Worm (Caenorhabditis elegans) whole organism, L2 larva: ENCODE data around the gene R13H4.6.

ENCODE experiments used
- C34F6.9 ChIP-seq: fragments of 150-350 bp; optimal IDR thresholded peaks from 2 replicates; lab custom pipeline; 2014; ENCODE audit warnings: missing biosample characterization, missing genetic modification characterization
- F13H6.1 ChIP-seq: sonication (generic microtip); optimal IDR thresholded peaks from 2 replicates; lab custom pipeline; 2016; ENCODE audit warnings: missing genetic modification characterization, missing compliant biosample characterization
- R02D3.7 ChIP-seq: fragments of 150-350 bp; optimal IDR thresholded peaks from 2 replicates; lab custom pipeline; 2014; ENCODE audit warnings: missing biosample characterization, missing genetic modification characterization
- Y55F3AM.14 ChIP-seq: fragments of 200-800 bp; sonication (Bioruptor generic); optimal IDR thresholded peaks from 2 replicates; lab custom pipeline; 2018; ENCODE audit warnings: mild to moderate bottlenecking, missing genetic modification characterization, missing compliant biosample characterization
- ZK546.5 ChIP-seq: sonication (generic microtip); optimal IDR thresholded peaks from 2 replicates; lab custom pipeline; 2017; ENCODE audit warnings: missing biosample characterization, missing genetic modification characterization
- alr-1 ChIP-seq: fragments of 150-350 bp; optimal IDR thresholded peaks from 2 replicates; lab custom pipeline; 2014; ENCODE audit warnings: missing biosample characterization, missing genetic modification characterization
- aly-2 ChIP-seq: fragments of 150-350 bp; optimal IDR thresholded peaks from 2 replicates; lab custom pipeline; 2014; ENCODE audit warnings: missing biosample characterization, missing genetic modification characterization
- ama-1 ChIP-seq: fragments of 150-350 bp; optimal IDR thresholded peaks from 2 replicates; lab custom pipeline; 2018; ENCODE audit warnings: inconsistent platforms
- blmp-1 ChIP-seq: sonication (generic microtip); optimal IDR thresholded peaks from 2 replicates; lab custom pipeline; 2017; ENCODE audit warnings: missing genetic modification characterization, mild to moderate bottlenecking, missing compliant biosample characterization, antibody characterized with exemption, moderate library complexity; ENCODE audit not compliant: insufficient read depth
- ceh-16 ChIP-seq: fragments of 150-350 bp; optimal IDR thresholded peaks from 2 replicates; lab custom pipeline; 2014; ENCODE audit warnings: missing biosample characterization, missing genetic modification characterization
- ceh-82 ChIP-seq: fragments of 150-350 bp; optimal IDR thresholded peaks from 2 replicates; lab custom pipeline; 2014; ENCODE audit warnings: missing biosample characterization, missing genetic modification characterization
- crh-2 ChIP-seq: sonication (generic microtip); optimal IDR thresholded peaks from 2 replicates; lab custom pipeline; 2017; ENCODE audit warnings: missing biosample characterization, missing genetic modification characterization
- dmd-4 ChIP-seq: sonication (generic microtip); optimal IDR thresholded peaks from 2 replicates; lab custom pipeline; 2017; ENCODE audit warnings: missing biosample characterization, missing genetic modification characterization
- egl-27 ChIP-seq: sonication (generic microtip); optimal IDR thresholded peaks from 3 replicates; lab custom pipeline; 2017; ENCODE audit warnings: missing biosample characterization, missing genetic modification reagents, missing genetic modification characterization
- elt-1 ChIP-seq: fragments of 150-350 bp; optimal IDR thresholded peaks from 2 replicates; lab custom pipeline; 2014; ENCODE audit warnings: missing biosample characterization, missing genetic modification characterization
- elt-3 ChIP-seq: sonication (generic microtip); optimal IDR thresholded peaks from 2 replicates; lab custom pipeline; 2017; ENCODE audit warnings: missing biosample characterization, missing genetic modification characterization
- fos-1 ChIP-seq: fragments of 150-350 bp; optimal IDR thresholded peaks from 2 replicates; lab custom pipeline; 2014; ENCODE audit warnings: missing biosample characterization, missing genetic modification characterization
- gmeb-1 ChIP-seq: fragments of 150-350 bp; optimal IDR thresholded peaks from 2 replicates; lab custom pipeline; 2014; ENCODE audit warnings: missing biosample characterization, missing genetic modification characterization
- lin-11 ChIP-seq: fragments of 150-350 bp; sonication (generic microtip); optimal IDR thresholded peaks from 2 replicates; lab custom pipeline; 2014; ENCODE audit warnings: missing biosample characterization, missing genetic modification characterization, inconsistent platforms, mixed read lengths
- lin-13 ChIP-seq: fragments of 150-350 bp; optimal IDR thresholded peaks from 2 replicates; lab custom pipeline; 2014; ENCODE audit warnings: missing biosample characterization, missing genetic modification reagents, missing genetic modification characterization
- lin-39 ChIP-seq: fragments of 150-350 bp; optimal IDR thresholded peaks from 2 replicates; lab custom pipeline; 2014; ENCODE audit warnings: missing biosample characterization, missing genetic modification reagents, missing genetic modification characterization
- lsy-2 ChIP-seq, 2 experiments: fragments of 150-350 bp in 1 of 2; sonication (generic microtip) in 1 of 2; optimal IDR thresholded peaks; 2 replicates each; lab custom pipeline; 2014 to 2017; ENCODE audit warnings: missing biosample characterization in 2 of 2, missing genetic modification characterization in 2 of 2
- mab-5 ChIP-seq: fragments of 150-350 bp; optimal IDR thresholded peaks from 2 replicates; lab custom pipeline; 2014; ENCODE audit warnings: missing biosample characterization, missing genetic modification characterization
- mbf-1 ChIP-seq: sonication (generic microtip); optimal IDR thresholded peaks from 2 replicates; lab custom pipeline; 2017; ENCODE audit warnings: missing biosample characterization, missing genetic modification characterization
- mdl-1 ChIP-seq, 2 experiments: fragments of 150-350 bp in 1 of 2; sonication (generic microtip) in 1 of 2; optimal IDR thresholded peaks; 2 replicates each; lab custom pipeline; 2017; ENCODE audit warnings: missing biosample characterization in 2 of 2, missing genetic modification characterization in 2 of 2
- nhr-10 ChIP-seq: sonication (generic microtip); optimal IDR thresholded peaks from 2 replicates; lab custom pipeline; 2017; ENCODE audit warnings: missing biosample characterization, missing genetic modification characterization
- nhr-11 ChIP-seq: fragments of 150-350 bp; optimal IDR thresholded peaks from 2 replicates; lab custom pipeline; 2014; ENCODE audit warnings: missing biosample characterization, missing genetic modification characterization
- nhr-12 ChIP-seq: fragments of 150-350 bp; optimal IDR thresholded peaks from 2 replicates; lab custom pipeline; 2014; ENCODE audit warnings: missing biosample characterization, missing genetic modification characterization
- nhr-129 ChIP-seq: fragments of 150-350 bp; optimal IDR thresholded peaks from 2 replicates; lab custom pipeline; 2014; ENCODE audit warnings: missing biosample characterization, missing genetic modification characterization
- nhr-21 ChIP-seq: fragments of 150-350 bp; optimal IDR thresholded peaks from 2 replicates; lab custom pipeline; 2014; ENCODE audit warnings: missing biosample characterization, missing genetic modification characterization
- nhr-23 ChIP-seq: fragments of 150-350 bp; optimal IDR thresholded peaks from 2 replicates; lab custom pipeline; 2014; ENCODE audit warnings: missing biosample characterization, missing genetic modification reagents, missing genetic modification characterization
- nhr-237 ChIP-seq: fragments of 150-350 bp; optimal IDR thresholded peaks from 2 replicates; lab custom pipeline; 2014; ENCODE audit warnings: missing biosample characterization, missing genetic modification characterization
- nhr-25 ChIP-seq: fragments of 150-350 bp; sonication (generic microtip); optimal IDR thresholded peaks from 3 replicates; lab custom pipeline; 2014; ENCODE audit warnings: missing biosample characterization, missing genetic modification characterization
- nhr-6 ChIP-seq: fragments of 150-350 bp; optimal IDR thresholded peaks from 2 replicates; lab custom pipeline; 2014; ENCODE audit warnings: missing biosample characterization, missing genetic modification characterization
- nhr-77 ChIP-seq: fragments of 150-350 bp; optimal IDR thresholded peaks from 2 replicates; lab custom pipeline; 2014; ENCODE audit warnings: missing biosample characterization, missing genetic modification characterization
- peb-1 ChIP-seq: fragments of 150-350 bp; optimal IDR thresholded peaks from 2 replicates; lab custom pipeline; 2014; ENCODE audit warnings: missing biosample characterization, missing genetic modification characterization
- sem-4 ChIP-seq: fragments of 150-350 bp; optimal IDR thresholded peaks from 2 replicates; lab custom pipeline; 2014; ENCODE audit warnings: missing biosample characterization, missing genetic modification reagents, missing genetic modification characterization
- skn-1 ChIP-seq: sonication (generic microtip); optimal IDR thresholded peaks from 2 replicates; lab custom pipeline; 2017; ENCODE audit warnings: missing biosample characterization, missing genetic modification characterization
- sma-3 ChIP-seq: sonication (generic microtip); optimal IDR thresholded peaks from 2 replicates; lab custom pipeline; 2016; ENCODE audit warnings: missing genetic modification reagents, missing genetic modification characterization, missing compliant biosample characterization
- sma-9 ChIP-seq, 2 experiments: fragments of 150-350 bp in 1 of 2; sonication (generic microtip) in 1 of 2; optimal IDR thresholded peaks; 2 replicates each; lab custom pipeline; 2014 to 2016; ENCODE audit warnings: missing genetic modification characterization in 2 of 2, mild to moderate bottlenecking in 1 of 2, missing biosample characterization in 1 of 2, missing compliant biosample characterization in 1 of 2, missing genetic modification reagents in 1 of 2, moderate library complexity in 1 of 2
- snpc-4 ChIP-seq: fragments of 150-350 bp; optimal IDR thresholded peaks from 2 replicates; lab custom pipeline; 2014; ENCODE audit warnings: missing biosample characterization, missing genetic modification characterization
- unc-39 ChIP-seq: fragments of 150-350 bp; optimal IDR thresholded peaks from 2 replicates; lab custom pipeline; 2014; ENCODE audit warnings: missing biosample characterization, missing genetic modification characterization
- unc-55 ChIP-seq: fragments of 150-350 bp; sonication (generic microtip); optimal IDR thresholded peaks from 3 replicates; lab custom pipeline; 2014; ENCODE audit warnings: missing biosample characterization, missing genetic modification reagents, missing genetic modification characterization
- unc-62 ChIP-seq: fragments of 150-350 bp; optimal IDR thresholded peaks from 2 replicates; lab custom pipeline; 2014; ENCODE audit warnings: missing biosample characterization, missing genetic modification reagents, missing genetic modification characterization
- zag-1 ChIP-seq: fragments of 150-350 bp; optimal IDR thresholded peaks from 2 replicates; lab custom pipeline; 2014; ENCODE audit warnings: missing biosample characterization, missing genetic modification characterization
- ztf-1 ChIP-seq: fragments of 200-800 bp; sonication (Bioruptor generic); conservative IDR thresholded peaks from 2 replicates; pipeline ENCODE4 v1.3.6; 2022; ENCODE audit warnings: missing genetic modification characterization, missing compliant biosample characterization
- ztf-11 ChIP-seq: sonication (generic microtip); optimal IDR thresholded peaks from 2 replicates; lab custom pipeline; 2017; ENCODE audit warnings: missing biosample characterization, missing genetic modification characterization
- ztf-4 ChIP-seq: fragments of 150-350 bp; optimal IDR thresholded peaks from 2 replicates; lab custom pipeline; 2014; ENCODE audit warnings: missing biosample characterization, missing genetic modification characterization

Gene R13H4.6

ce11 chrV:11823125-11823833 lies 39.6 kb upstream of the R13H4.6 start:
- TF ChIP-seq fos-1 (tag; lab: Kevin White, UChicago) (peak; percentile 54), ama-1 (peak; percentile 6)
- TF ChIP-seq, all 48 proteins: peak for 2; not testable (repeated sequence) for 46

ce11 chrV:11823978-11824377 lies 38.9 kb upstream of the R13H4.6 start:
- TF ChIP-seq lsy-2 (tag; optimal IDR thresholded peaks at IDR 0.05; lab: Kevin White, UChicago) (peak in 1 of 2 experiments; percentile 79), elt-1 (no peak), nhr-12 (tag; lab: Kevin White, UChicago) (no peak), ZK546.5 (no peak), lin-39 (tag; lab: Kevin White, UChicago) (peak; percentile 34), R02D3.7 (tag; lab: Kevin White, UChicago) (no peak), lin-11 (no peak), nhr-77 (no peak), mbf-1 (no peak), ceh-16 (no peak), sem-4 (tag; lab: Kevin White, UChicago) (peak; percentile 55), sma-9 (GFP tag; optimal IDR thresholded peaks at IDR 0.05; lab: Kevin White, UChicago) (peak; percentile 96), sma-9 (tag; optimal IDR thresholded peaks at IDR 0.05; lab: Kevin White, UChicago) (no peak), elt-3 (tag; lab: Kevin White, UChicago) (no peak), zag-1 (no peak), nhr-10 (tag; lab: Kevin White, UChicago) (peak; percentile 30), Y55F3AM.14 (no peak), fos-1 (tag; lab: Kevin White, UChicago) (peak; percentile 84), peb-1 (tag; lab: Kevin White, UChicago) (no peak), egl-27 (peak; percentile 27), snpc-4 (tag; lab: Kevin White, UChicago) (no peak), nhr-21 (tag; lab: Kevin White, UChicago) (peak; percentile 90), lin-13 (GFP tag; lab: Kevin White, UChicago) (peak; percentile 61), dmd-4 (tag; lab: Kevin White, UChicago) (no peak), aly-2 (tag; lab: Kevin White, UChicago) (no peak), mdl-1 (tag; optimal IDR thresholded peaks at IDR 0.05; lab: Kevin White, UChicago) (peak; percentile 31 to 41), ama-1 (peak; percentile 45), crh-2 (tag; lab: Kevin White, UChicago) (peak; percentile 96), unc-62 (GFP tag; lab: Kevin White, UChicago) (peak; percentile 39), ztf-4 (tag; lab: Kevin White, UChicago) (peak; percentile 78), ztf-11 (tag; lab: Kevin White, UChicago) (no peak), ceh-82 (tag; lab: Kevin White, UChicago) (no peak), alr-1 (tag; lab: Kevin White, UChicago) (no peak), mab-5 (tag; lab: Kevin White, UChicago) (peak; percentile 37), unc-39 (no peak), F13H6.1 (peak; percentile 93), nhr-11 (tag; lab: Kevin White, UChicago) (no peak), C34F6.9 (tag; lab: Kevin White, UChicago) (peak; percentile 77), blmp-1 (peak; percentile 83), nhr-6 (tag; lab: Kevin White, UChicago) (peak; percentile 86), unc-55 (GFP tag; lab: Kevin White, UChicago) (no peak), nhr-237 (tag; lab: Kevin White, UChicago) (no peak), skn-1 (tag; lab: Kevin White, UChicago) (no peak), ztf-1 (no peak), sma-3 (GFP tag; lab: Kevin White, UChicago) (peak; percentile 84), nhr-129 (peak; percentile 98), gmeb-1 (tag; lab: Kevin White, UChicago) (peak; percentile 81), nhr-23 (tag; lab: Kevin White, UChicago) (no peak), nhr-25 (tag; lab: Kevin White, UChicago) (peak; percentile 91)
